Fruit fly (Drosophila melanogaster) Kc167 (cell line): Measurements from ENCODE around the gene Drsl4.

Source experiments
- Myc ChIP-seq: fragments of >200 bp; optimal IDR thresholded peaks from 2 replicates; lab custom pipeline; 2017; ENCODE audit warnings: missing external identifiers
- Sin3A ChIP-seq: fragments of >200 bp; optimal IDR thresholded peaks from 2 replicates; lab custom pipeline; 2018; ENCODE audit warnings: missing external identifiers
- h ChIP-seq: fragments of >200 bp; optimal IDR thresholded peaks from 3 replicates; lab custom pipeline; 2018; ENCODE audit warnings: missing external identifiers
- insv ChIP-seq: fragments of >200 bp; optimal IDR thresholded peaks from 3 replicates; lab custom pipeline; 2018; ENCODE audit warnings: missing external identifiers
- psq ChIP-seq: fragments of >200 bp; optimal IDR thresholded peaks from 2 replicates; lab custom pipeline; 2017; ENCODE audit warnings: missing external identifiers
- ttk ChIP-seq: sonication (Bioruptor generic); optimal IDR thresholded peaks from 2 replicates; lab custom pipeline; 2017; ENCODE audit warnings: missing external identifiers

The Drsl4 gene

DNA sequence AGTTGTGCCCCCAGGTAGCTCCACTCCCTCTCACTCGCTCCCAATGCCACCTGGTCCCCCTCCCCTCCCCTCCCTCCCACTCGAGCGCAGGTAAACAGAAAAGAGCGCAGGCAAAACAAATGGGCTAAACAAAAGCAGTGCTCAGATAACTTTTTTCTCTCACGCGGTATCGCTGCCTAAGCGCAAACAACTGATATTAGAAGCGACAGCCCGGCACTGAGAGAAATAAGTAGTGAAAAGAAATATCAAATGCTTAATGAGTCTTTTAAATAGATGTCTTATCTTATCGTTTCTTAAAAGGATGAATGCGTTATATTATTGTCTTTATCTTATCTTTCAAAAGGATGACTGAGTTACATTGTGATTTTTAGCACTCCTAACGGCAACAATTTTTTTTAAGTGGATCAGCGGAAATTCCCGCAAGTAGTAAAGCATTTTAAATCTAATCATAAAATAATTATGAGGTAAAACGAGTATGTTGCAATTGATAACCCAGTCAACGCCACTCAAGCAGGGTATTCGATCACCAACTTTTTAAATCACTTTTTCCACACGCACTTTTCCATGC, 14.2 kb upstream of the Drsl4 start:
- TF ChIP-seq Myc (lab: Kevin White, UChicago) (no peak), psq (no peak), insv (lab: Kevin White, UChicago) (no peak), ttk (lab: Kevin White, UChicago) (no peak), Sin3A (lab: Kevin White, UChicago) (no peak), h (no peak)

- no peak for TF ChIP-seq h
- no peak for TF ChIP-seq Sin3A (lab: Kevin White, UChicago)
- no peak for TF ChIP-seq Myc (lab: Kevin White, UChicago)
- no peak for TF ChIP-seq psq
- no peak for TF ChIP-seq insv (lab: Kevin White, UChicago)
- TF ChIP-seq ttk (lab: Kevin White, UChicago), result no peak
Observed at dm6 chr3L:3303087-3303526, 12.3 kb upstream of the Drsl4 start, which contains the start of gene CG14968. Gene CG14968, minus strand, starts transcription at chr3L:3303112.

DNA sequence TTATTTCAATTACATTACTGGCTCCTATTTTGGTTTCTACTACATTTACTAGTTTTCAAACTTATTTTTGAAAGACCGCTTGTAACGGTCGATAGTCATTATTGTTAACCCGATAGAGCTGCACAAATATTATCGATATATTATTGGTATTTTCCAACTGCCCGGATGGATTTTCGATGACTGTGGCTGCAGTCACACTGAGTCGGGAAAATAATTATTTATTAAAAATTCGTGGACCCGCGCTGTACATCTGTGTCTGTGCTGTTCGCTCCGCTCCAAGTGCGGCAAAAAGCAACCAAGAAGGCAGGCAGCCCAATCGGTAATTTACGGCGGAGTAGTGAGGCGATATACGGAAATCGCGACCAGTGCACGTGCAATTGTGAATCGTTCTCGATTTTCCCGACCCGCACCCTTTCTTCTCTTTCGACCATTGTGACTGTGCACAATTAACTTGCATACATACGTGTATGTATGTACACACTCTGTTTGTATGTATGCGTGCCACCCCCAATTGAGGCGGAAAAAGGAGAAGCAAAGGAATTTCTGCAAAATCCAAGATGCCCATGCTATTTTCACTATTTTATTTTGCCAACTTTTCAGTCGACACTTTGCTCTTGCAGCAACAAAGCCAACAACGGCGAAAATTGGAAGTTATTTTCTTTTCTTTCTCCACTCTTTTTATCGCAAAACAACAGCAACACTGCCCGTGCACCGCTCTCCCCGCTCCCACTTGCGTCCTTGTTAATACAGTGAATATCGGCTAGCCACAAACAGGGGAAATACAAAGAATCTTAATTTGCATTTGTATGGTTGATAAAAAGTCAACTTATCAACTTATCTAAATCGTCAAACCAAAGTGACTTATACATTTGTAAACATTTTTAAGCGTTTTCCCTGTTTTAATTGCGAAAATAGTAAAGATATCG, 11.6 kb upstream of the Drsl4 start, which contains the start of gene ZnT63C:
ZnT63C (plus strand) TSS at position 175 of the 926 bp plus-strand sequence.
- TF ChIP-seq h, result no peak
- no peak for TF ChIP-seq ttk (lab: Kevin White, UChicago)
- TF ChIP-seq Sin3A (lab: Kevin White, UChicago), result no peak
- TF ChIP-seq Myc (lab: Kevin White, UChicago), result no peak
- TF ChIP-seq psq, result no peak
- no peak for TF ChIP-seq insv (lab: Kevin White, UChicago)

DNA sequence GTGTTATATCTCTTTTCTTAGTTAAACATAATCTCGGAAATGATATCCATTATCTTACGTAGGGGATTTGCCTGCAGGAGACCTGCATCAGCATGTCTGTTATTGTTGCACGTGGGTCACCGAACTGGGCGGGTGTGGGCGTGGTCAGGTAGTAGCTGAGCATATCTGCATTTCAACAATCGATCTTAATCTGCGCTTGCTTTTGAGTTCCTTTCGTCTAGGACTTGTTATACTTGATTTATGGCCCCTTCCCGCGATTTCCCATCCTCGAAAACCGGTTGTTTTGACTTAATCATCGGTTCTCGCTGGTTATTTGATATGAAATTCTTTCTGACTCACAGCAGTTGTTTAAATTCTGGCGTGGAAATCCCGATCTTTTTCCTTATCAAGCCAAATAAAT, 10.7 kb upstream of the Drsl4 start:
- TF ChIP-seq Myc (lab: Kevin White, UChicago), result no peak
- TF ChIP-seq h, result no peak
- no peak for TF ChIP-seq psq
- TF ChIP-seq insv (lab: Kevin White, UChicago), result no peak
- TF ChIP-seq Sin3A (lab: Kevin White, UChicago), result no peak
- no peak for TF ChIP-seq ttk (lab: Kevin White, UChicago)

DNA sequence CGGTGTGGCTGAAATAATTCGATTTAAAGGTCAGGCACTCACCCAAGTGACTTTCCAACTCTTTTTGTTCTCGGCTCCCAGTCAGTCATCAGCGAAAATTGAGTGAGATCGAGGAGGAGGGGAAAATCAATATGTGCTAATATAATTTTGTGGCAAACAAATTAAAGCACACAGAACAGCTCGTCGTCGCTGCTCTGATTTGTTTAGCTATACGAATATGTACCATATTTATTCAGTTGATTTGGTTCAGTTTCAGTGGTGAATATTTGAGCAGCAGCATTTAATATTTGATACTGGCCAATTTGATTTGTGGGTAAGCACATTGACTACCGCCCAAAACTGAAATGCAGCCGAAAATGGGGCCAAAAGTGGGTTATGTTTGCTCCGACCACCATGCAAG, 10.0 kb upstream of the Drsl4 start:
- TF ChIP-seq psq (no peak), h (no peak), Sin3A (lab: Kevin White, UChicago) (no peak), insv (lab: Kevin White, UChicago) (no peak), Myc (lab: Kevin White, UChicago) (no peak), ttk (lab: Kevin White, UChicago) (no peak)

DNA sequence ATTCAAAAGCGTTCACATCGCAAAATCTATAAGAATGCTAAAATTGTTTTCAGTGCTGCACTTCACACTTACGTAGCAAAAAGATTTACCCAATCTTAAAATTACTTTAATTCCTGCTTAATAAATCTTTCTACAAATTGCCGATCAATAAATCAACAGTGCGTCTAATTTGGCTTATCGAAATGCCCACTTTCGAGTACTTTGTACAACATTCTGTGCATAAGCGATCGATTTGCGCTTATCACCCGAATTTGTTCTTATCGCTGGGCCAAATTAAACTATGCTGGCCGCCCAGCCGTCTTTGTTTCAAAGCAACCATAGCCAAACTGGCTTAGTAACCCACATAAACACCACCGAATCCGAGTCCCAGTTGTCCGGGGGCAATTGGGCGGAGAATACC, 8.9 kb upstream of the Drsl4 start:
- TF ChIP-seq h (no peak), ttk (lab: Kevin White, UChicago) (no peak), psq (no peak), insv (lab: Kevin White, UChicago) (no peak), Myc (lab: Kevin White, UChicago) (no peak), Sin3A (lab: Kevin White, UChicago) (no peak)

DNA sequence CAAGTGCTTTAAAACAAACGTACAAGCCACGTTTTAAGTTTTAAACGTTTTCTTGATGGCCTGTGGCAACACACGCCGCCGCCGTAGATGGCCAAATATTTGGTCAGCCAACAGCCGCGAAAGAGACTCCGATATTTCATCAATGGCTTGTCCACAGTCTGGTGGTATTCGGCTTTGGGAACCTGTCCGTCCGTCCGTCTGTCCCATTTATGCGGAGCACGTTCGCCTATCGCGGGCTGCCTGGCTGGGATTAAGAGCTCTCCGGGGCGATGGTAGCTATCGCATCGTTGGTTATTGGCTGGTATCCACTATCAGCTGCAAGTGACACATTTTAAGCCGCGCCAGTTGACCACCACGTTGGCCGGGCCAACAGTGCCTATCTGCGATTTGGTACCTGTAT, 7.8 kb upstream of the Drsl4 start:
- TF ChIP-seq Myc (lab: Kevin White, UChicago) (no peak), Sin3A (lab: Kevin White, UChicago) (no peak), psq (no peak), insv (lab: Kevin White, UChicago) (no peak), h (no peak), ttk (lab: Kevin White, UChicago) (no peak)

dm6 chr3L:3308676-3309613, 6.5 kb upstream of the Drsl4 start:
- no peak for TF ChIP-seq ttk (lab: Kevin White, UChicago)
- TF ChIP-seq psq, result no peak
- TF ChIP-seq insv (lab: Kevin White, UChicago), result no peak
- no peak for TF ChIP-seq Sin3A (lab: Kevin White, UChicago)

DNA sequence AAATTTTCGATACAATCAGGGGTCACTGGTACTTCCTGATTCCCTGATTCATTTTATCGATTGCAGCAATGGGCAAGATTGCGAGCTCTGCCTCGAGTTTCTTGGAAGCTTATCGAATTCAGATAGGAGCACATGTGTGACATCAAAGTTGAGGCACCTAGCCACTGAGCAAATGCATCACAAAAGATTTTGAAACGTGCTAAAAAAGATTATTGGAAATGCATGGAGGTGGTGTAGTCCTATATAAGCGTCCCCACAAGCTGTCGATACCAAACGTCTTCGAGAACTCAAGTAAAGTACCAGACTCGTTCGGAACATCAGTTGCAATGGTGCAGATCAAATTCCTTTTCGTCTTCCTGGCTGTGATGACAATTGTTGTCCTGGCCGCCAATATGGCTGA, 1.4 kb upstream of the Drsl4 start, which contains the start of gene Drsl2:
Drsl2 (plus strand) TSS at position 301 of the 400 bp plus-strand sequence.
- TF ChIP-seq insv (lab: Kevin White, UChicago), result no peak

- TF ChIP-seq psq, result no peak
- TF ChIP-seq ttk (lab: Kevin White, UChicago), result no peak
- TF ChIP-seq Myc (lab: Kevin White, UChicago), result no peak
- no peak for TF ChIP-seq Sin3A (lab: Kevin White, UChicago)
- no peak for TF ChIP-seq insv (lab: Kevin White, UChicago)
- no peak for TF ChIP-seq h
Observed at dm6 chr3L:3314696-3315095, 724 bp upstream of the Drsl4 start, which contains the start of gene Drsl3. Gene Drsl3, plus strand, starts transcription at chr3L:3314996.

- TF ChIP-seq psq (no peak), insv (lab: Kevin White, UChicago) (no peak), ttk (lab: Kevin White, UChicago) (no peak), Sin3A (lab: Kevin White, UChicago) (no peak)
Observed at dm6 chr3L:3316441-3316840, 1.0 kb downstream of the Drsl4 start, which contains the start of gene Drsl5. Gene Drsl5, plus strand, starts transcription at chr3L:3316781.
